Fruit fly (Drosophila melanogaster) whole organism, wandering third instar larva: ENCODE measurements around the gene CG7829.

Source experiments
- Abd-B ChIP-seq: fragments of >200 bp; optimal IDR thresholded peaks from 2 replicates; lab custom pipeline; 2017; ENCODE audit warnings: missing biosample characterization, missing genetic modification characterization
- CG32264 ChIP-seq: fragments of 200-800 bp; sonication (Bioruptor generic); optimal IDR thresholded peaks from 2 replicates; lab custom pipeline; 2016; ENCODE audit warnings: missing biosample characterization, missing genetic modification characterization
- CG9705 ChIP-seq: fragments of 200-800 bp; sonication (Bioruptor generic); optimal IDR thresholded peaks from 2 replicates; lab custom pipeline; 2018; ENCODE audit warnings: missing biosample characterization, mild to moderate bottlenecking, missing genetic modification characterization
- CrebA ChIP-seq: fragments of 200-800 bp; sonication (Bioruptor generic); optimal IDR thresholded peaks from 2 replicates; lab custom pipeline; 2016; ENCODE audit warnings: missing biosample characterization, mild to moderate bottlenecking, missing genetic modification characterization, borderline replicate concordance
- Dfd ChIP-seq: fragments of >200 bp; optimal IDR thresholded peaks from 2 replicates; lab custom pipeline; 2017; ENCODE audit warnings: missing biosample characterization, missing genetic modification characterization
- Dif ChIP-seq: fragments of 200-275, 200-300 bp; sonication (Bioruptor generic); optimal IDR thresholded peaks from 2 replicates; lab custom pipeline; 2018; ENCODE audit warnings: missing biosample characterization, missing genetic modification characterization; ENCODE audit not compliant: partially characterized antibody
- GATAd ChIP-seq: sonication (Bioruptor generic); optimal IDR thresholded peaks from 2 replicates; lab custom pipeline; 2016; ENCODE audit warnings: missing biosample characterization, missing genetic modification characterization
- HLH106 ChIP-seq: fragments of 200-800 bp; optimal IDR thresholded peaks from 3 replicates; lab custom pipeline; 2019; ENCODE audit warnings: missing biosample characterization, mild to moderate bottlenecking, missing genetic modification characterization, moderate library complexity
- Hnf4 ChIP-seq: fragments of 200-800 bp; sonication (Bioruptor generic); optimal IDR thresholded peaks from 2 replicates; lab custom pipeline; 2016; ENCODE audit warnings: missing biosample characterization, mild to moderate bottlenecking, missing genetic modification characterization
- Hr78 ChIP-seq: fragments of >200 bp; optimal IDR thresholded peaks from 2 replicates; lab custom pipeline; 2017; ENCODE audit warnings: missing biosample characterization, missing genetic modification characterization
- Hr83 ChIP-seq: fragments of 200-300 bp; sonication (Bioruptor generic); optimal IDR thresholded peaks from 2 replicates; lab custom pipeline; 2016; ENCODE audit warnings: missing biosample characterization, mild to moderate bottlenecking, missing genetic modification characterization, moderate library complexity; ENCODE audit not compliant: poor library complexity, severe bottlenecking
- Jra ChIP-seq: sonication (Bioruptor generic); optimal IDR thresholded peaks from 2 replicates; lab custom pipeline; 2016; ENCODE audit warnings: missing biosample characterization, missing genetic modification characterization
- Mio ChIP-seq: sonication (Bioruptor generic); optimal IDR thresholded peaks from 2 replicates; lab custom pipeline; 2016; ENCODE audit warnings: missing biosample characterization, missing genetic modification characterization
- N ChIP-seq: fragments of >200 bp; optimal IDR thresholded peaks from 2 replicates; lab custom pipeline; 2018; ENCODE audit warnings: missing biosample characterization, missing external identifiers, missing genetic modification characterization
- OdsH ChIP-seq: fragments of 200-800 bp; sonication (Bioruptor generic); optimal IDR thresholded peaks from 2 replicates; lab custom pipeline; 2016; ENCODE audit warnings: missing biosample characterization, mild to moderate bottlenecking, missing genetic modification characterization
- Rel ChIP-seq, 2 experiments: fragments of 200-800 bp; sonication (Bioruptor generic) in 1 of 2; optimal IDR thresholded peaks; 2 replicates in 1 of 2; 3 replicates in 1 of 2; lab custom pipeline; 2016 to 2019; ENCODE audit warnings: mild to moderate bottlenecking in 2 of 2, missing biosample characterization in 2 of 2, missing genetic modification characterization in 2 of 2, moderate library complexity in 1 of 2
- Sp1 ChIP-seq: fragments of 200-800 bp; sonication (Bioruptor generic); optimal IDR thresholded peaks from 3 replicates; lab custom pipeline; 2019; ENCODE audit warnings: missing biosample characterization, mild to moderate bottlenecking, missing genetic modification characterization, moderate library complexity
- br ChIP-seq: fragments of 200-800 bp; sonication (Bioruptor generic); optimal IDR thresholded peaks from 2 replicates; lab custom pipeline; 2016; ENCODE audit warnings: missing biosample characterization, missing genetic modification characterization
- brk ChIP-seq: fragments of 200-800 bp; sonication (Bioruptor generic); optimal IDR thresholded peaks from 2 replicates; lab custom pipeline; 2016; ENCODE audit warnings: missing biosample characterization, mild to moderate bottlenecking, missing genetic modification characterization
- dmrt93B ChIP-seq: fragments of 200-800 bp; sonication (Bioruptor generic); optimal IDR thresholded peaks from 2 replicates; lab custom pipeline; 2018; ENCODE audit warnings: missing biosample characterization, mild to moderate bottlenecking, missing genetic modification characterization
- dsf ChIP-seq: sonication (Bioruptor generic); optimal IDR thresholded peaks from 2 replicates; lab custom pipeline; 2016; ENCODE audit warnings: missing biosample characterization, missing genetic modification characterization, borderline replicate concordance
- ey ChIP-seq: fragments of 200-800 bp; sonication (Bioruptor generic); optimal IDR thresholded peaks from 2 replicates; lab custom pipeline; 2016; ENCODE audit warnings: missing biosample characterization, missing genetic modification characterization
- foxo ChIP-seq, 2 experiments: fragments of 200-800 bp; sonication (Bioruptor generic); optimal IDR thresholded peaks; 2 replicates in 1 of 2; 3 replicates in 1 of 2; lab custom pipeline; 2016 to 2017; ENCODE audit warnings: missing biosample characterization in 2 of 2, missing genetic modification characterization in 2 of 2
- fru ChIP-seq: fragments of 200-800 bp; sonication (Bioruptor generic); optimal IDR thresholded peaks from 3 replicates; lab custom pipeline; 2016; ENCODE audit warnings: missing biosample characterization, mild to moderate bottlenecking, missing genetic modification characterization
- h ChIP-seq: fragments of 200-800 bp; sonication (Bioruptor generic); optimal IDR thresholded peaks from 3 replicates; lab custom pipeline; 2016; ENCODE audit warnings: missing biosample characterization, mild to moderate bottlenecking, missing genetic modification characterization
- jim ChIP-seq: fragments of 175-275, 200-325 bp; sonication (Bioruptor generic); optimal IDR thresholded peaks from 2 replicates; lab custom pipeline; 2016; ENCODE audit warnings: missing biosample characterization, mild to moderate bottlenecking, missing genetic modification characterization
- lola ChIP-seq: fragments of >200 bp; optimal IDR thresholded peaks from 2 replicates; lab custom pipeline; 2017; ENCODE audit warnings: missing biosample characterization, missing genetic modification characterization
- pan ChIP-seq: fragments of >200 bp; optimal IDR thresholded peaks from 2 replicates; lab custom pipeline; 2017
- psq ChIP-seq: fragments of 200-800 bp; sonication (Bioruptor generic); optimal IDR thresholded peaks from 3 replicates; lab custom pipeline; 2017; ENCODE audit warnings: missing biosample characterization, mild to moderate bottlenecking, missing genetic modification characterization, moderate library complexity
- rgr ChIP-seq: fragments of 200-800 bp; sonication (Bioruptor generic); optimal IDR thresholded peaks from 3 replicates; lab custom pipeline; 2016; ENCODE audit warnings: missing biosample characterization, mild to moderate bottlenecking, missing genetic modification characterization
- sage ChIP-seq: fragments of 200-800 bp; sonication (Bioruptor generic); optimal IDR thresholded peaks from 2 replicates; lab custom pipeline; 2016; ENCODE audit warnings: missing biosample characterization, mild to moderate bottlenecking, missing genetic modification characterization
- sv ChIP-seq: fragments of 200-800 bp; sonication (Bioruptor generic); optimal IDR thresholded peaks from 3 replicates; lab custom pipeline; 2016; ENCODE audit warnings: missing biosample characterization, missing genetic modification characterization
- tai ChIP-seq: sonication (Bioruptor generic); optimal IDR thresholded peaks from 2 replicates; lab custom pipeline; 2016; ENCODE audit warnings: missing biosample characterization, missing genetic modification characterization
- usp ChIP-seq: fragments of >200 bp; optimal IDR thresholded peaks from 2 replicates; lab custom pipeline; 2017; ENCODE audit warnings: missing biosample characterization, missing genetic modification characterization
- woc ChIP-seq: sonication (Bioruptor generic); optimal IDR thresholded peaks from 2 replicates; lab custom pipeline; 2016; ENCODE audit warnings: missing biosample characterization, mild to moderate bottlenecking, missing genetic modification characterization

Gene CG7829

DNA sequence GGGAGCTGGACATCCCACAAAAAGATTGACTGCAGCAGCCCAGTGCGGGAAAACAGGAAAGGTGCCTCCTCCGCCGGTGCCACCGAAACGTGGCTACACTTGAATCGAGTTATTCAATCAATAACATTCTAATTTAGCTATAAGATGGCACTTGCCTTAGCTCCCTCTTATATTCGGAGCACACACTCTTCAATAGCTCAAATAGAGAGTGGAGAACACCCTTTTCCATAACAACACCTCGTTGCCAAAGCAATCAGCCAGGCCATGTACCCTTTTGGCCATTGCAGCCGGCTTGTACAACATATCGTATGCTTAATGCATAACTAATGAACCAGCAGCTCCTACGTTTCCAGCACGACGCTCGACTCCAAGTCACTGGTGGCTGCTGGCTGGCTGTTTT lies 20.2 kb upstream of the CG7829 start:
- TF ChIP-seq Hr78: no peak
- no peak for TF ChIP-seq dmrt93B (GFP tag; lab: Kevin White, UChicago)
- no peak for TF ChIP-seq CG9705
- TF ChIP-seq lola (GFP tag; lab: Kevin White, UChicago): no peak
- no peak for TF ChIP-seq N (GFP tag; lab: Kevin White, UChicago)
- no peak for TF ChIP-seq usp (GFP tag; lab: Kevin White, UChicago)
- no peak for TF ChIP-seq Dif (GFP tag; lab: Kevin White, UChicago)
- TF ChIP-seq pan (lab: Kevin White, UChicago): no peak
- no peak for TF ChIP-seq rgr

DNA sequence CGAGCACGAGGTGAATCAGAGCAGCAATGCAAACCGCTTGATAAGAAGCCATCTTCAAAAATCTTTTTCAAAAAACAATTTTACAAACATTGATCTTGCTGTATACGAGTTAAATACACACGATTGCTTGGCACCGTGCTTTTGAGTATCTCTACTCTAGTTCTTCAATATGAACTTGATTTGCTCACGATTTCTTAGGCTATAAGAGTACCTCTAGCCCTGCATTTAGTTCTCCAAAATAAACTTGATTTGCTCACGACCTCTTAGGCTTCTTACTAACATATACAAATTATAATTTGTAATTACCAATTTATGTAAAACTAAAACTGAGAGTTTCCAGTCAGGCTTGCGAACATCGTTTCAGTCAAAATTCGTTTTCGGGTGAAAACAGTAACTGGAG lies 18.6 kb upstream of the CG7829 start, which contains the start of gene CG42592:
Gene CG42592, minus strand, starts transcription at position 101 of the 400 bp plus-strand sequence.
- TF ChIP-seq jim (no peak), Hr83 (no peak), dsf (no peak), tai (GFP tag; lab: Kevin White, UChicago) (no peak), Hr78 (no peak), foxo (GFP tag; optimal IDR thresholded peaks at IDR 0.05; lab: Kevin White, UChicago) (no peak), sv (no peak), CrebA (GFP tag; lab: Kevin White, UChicago) (no peak), woc (GFP tag; lab: Kevin White, UChicago) (no peak)

DNA sequence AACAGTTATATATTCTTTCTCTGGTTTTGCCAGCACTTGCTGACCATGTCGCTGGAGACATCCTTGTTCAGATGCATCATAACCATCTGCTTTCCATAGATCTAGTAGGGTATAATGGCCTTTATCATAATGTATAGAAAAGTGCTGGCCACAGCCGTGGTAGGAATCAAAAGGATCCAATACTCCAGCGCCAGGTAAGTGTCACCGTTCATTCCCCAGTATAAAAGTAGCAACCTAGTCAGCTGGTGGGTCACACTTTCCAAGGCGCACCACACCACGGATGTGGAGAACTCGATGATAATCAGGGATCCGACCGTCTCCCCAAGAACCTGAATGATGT lies 18.1 kb upstream of the CG7829 start, which contains the start of gene Prtl99C:
Gene Prtl99C, plus strand, starts transcription at position 241 of the 340 bp plus-strand sequence.
- TF ChIP-seq Dfd (GFP tag; lab: Kevin White, UChicago) (no peak), Rel (GFP tag; optimal IDR thresholded peaks at IDR 0.05; lab: Kevin White, UChicago) (no peak), Rel (tag; optimal IDR thresholded peaks at IDR 0.05; lab: Kevin White, UChicago) (no peak), lola (GFP tag; lab: Kevin White, UChicago) (no peak), Hr83 (no peak), brk (GFP tag; lab: Kevin White, UChicago) (no peak), sv (no peak), usp (GFP tag; lab: Kevin White, UChicago) (no peak), dsf (no peak), Sp1 (GFP tag; lab: Kevin White, UChicago) (no peak), pan (lab: Kevin White, UChicago) (no peak), CrebA (GFP tag; lab: Kevin White, UChicago) (no peak), GATAd (GFP tag; lab: Kevin White, UChicago) (no peak), Dif (GFP tag; lab: Kevin White, UChicago) (no peak), ey (no peak), tai (GFP tag; lab: Kevin White, UChicago) (no peak), woc (GFP tag; lab: Kevin White, UChicago) (no peak)

DNA sequence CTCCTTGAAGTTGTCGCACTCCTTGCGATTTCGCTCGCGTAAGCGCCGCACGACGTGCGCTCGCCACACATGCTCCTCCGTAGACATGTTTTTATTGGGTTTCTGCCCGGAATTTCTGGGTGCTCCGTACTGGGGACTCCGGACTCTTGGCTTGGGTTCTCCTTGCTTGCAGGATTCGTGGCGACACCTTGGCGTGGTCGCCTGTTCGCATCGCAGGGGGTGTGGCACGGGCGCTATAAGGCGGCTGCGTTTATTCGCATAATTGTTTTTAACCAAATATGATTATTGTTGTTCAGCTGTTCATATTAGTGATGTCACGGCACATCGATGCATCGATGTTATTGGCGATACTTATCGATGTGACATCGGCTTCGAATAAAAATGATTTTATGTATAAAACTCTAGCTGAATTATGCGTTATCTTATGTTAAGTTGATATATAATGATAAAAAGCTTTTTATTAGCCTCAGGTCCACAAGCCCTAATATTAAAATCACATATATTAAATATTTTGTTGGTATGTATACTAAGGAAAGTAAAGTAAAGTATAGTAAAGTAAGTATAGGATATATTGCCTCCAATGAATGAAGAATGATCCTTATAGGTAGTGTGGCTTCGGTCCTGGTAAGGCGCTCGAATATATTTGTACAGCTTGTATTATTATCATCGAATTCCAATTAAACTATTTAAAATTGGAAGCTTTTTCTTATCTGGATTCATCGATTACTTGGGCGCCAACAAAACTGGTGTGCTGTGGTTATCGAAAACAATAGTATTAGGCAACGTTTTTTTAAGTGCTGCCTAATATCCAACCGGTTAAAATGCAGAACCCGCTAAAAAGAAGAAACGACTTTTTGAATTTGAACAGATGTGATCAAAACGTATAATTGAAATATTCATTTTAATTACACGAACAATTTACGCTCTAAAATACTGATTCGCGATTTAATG lies 17.5 kb upstream of the CG7829 start, which contains the start of gene Atg16:
Gene Atg16, minus strand, starts transcription at position 343 of the 951 bp plus-strand sequence.
- no peak for TF ChIP-seq h (GFP tag; lab: Kevin White, UChicago)
- no peak for TF ChIP-seq CG32264 (GFP tag; lab: Kevin White, UChicago)
- peak; percentile 25 for TF ChIP-seq Jra (GFP tag; lab: Kevin White, UChicago)
- peak; percentile 42 for TF ChIP-seq tai (GFP tag; lab: Kevin White, UChicago)
- peak; percentile 1 for TF ChIP-seq br
- TF ChIP-seq Dfd (GFP tag; lab: Kevin White, UChicago): no peak
- no peak for TF ChIP-seq sage (GFP tag; lab: Kevin White, UChicago)
- TF ChIP-seq pan (lab: Kevin White, UChicago): no peak
- peak; percentile 7 for TF ChIP-seq psq (GFP tag; lab: Kevin White, UChicago)
- TF ChIP-seq Mio: no peak
- TF ChIP-seq Hnf4: peak; percentile 59
- TF ChIP-seq rgr: peak; percentile 11
- no peak for TF ChIP-seq HLH106
- no peak for TF ChIP-seq CrebA (GFP tag; lab: Kevin White, UChicago)
- peak; percentile 17 for TF ChIP-seq brk (GFP tag; lab: Kevin White, UChicago)
- no peak for TF ChIP-seq Abd-B (GFP tag; lab: Kevin White, UChicago)
- TF ChIP-seq woc (GFP tag; lab: Kevin White, UChicago): peak; percentile 30
- no peak for TF ChIP-seq dmrt93B (GFP tag; lab: Kevin White, UChicago)
- TF ChIP-seq OdsH (GFP tag; lab: Kevin White, UChicago): no peak
- peak; percentile 2 for TF ChIP-seq ey
- TF ChIP-seq fru (GFP tag; lab: Kevin White, UChicago): peak; percentile 25
- TF ChIP-seq Hr83: peak; percentile 59
